Fruit fly (Drosophila melanogaster) whole organism, embryonic: ENCODE results near the gene ND-30.
A peak's percentile ranks its signal among the peaks of the same experiment; 100 is the strongest.

Experiments used
- Aef1 ChIP-seq: fragments of 200-800 bp; sonication (Bioruptor generic); IDR thresholded peaks from 3 replicates; pipeline ENCODE4 v1.3.6; 2022; ENCODE audit warnings: missing biosample characterization, missing genetic modification characterization
- B-H2 ChIP-seq: fragments of 200-800 bp; sonication (Bioruptor generic); optimal IDR thresholded peaks from 2 replicates; lab custom pipeline; 2018; ENCODE audit warnings: missing biosample characterization, mild to moderate bottlenecking, missing genetic modification characterization
- Bgb ChIP-seq: fragments of 200-800 bp; sonication (Bioruptor generic); IDR thresholded peaks from 2 replicates; pipeline ENCODE4 v1.3.6; 2022; ENCODE audit warnings: missing biosample characterization, missing genetic modification characterization; ENCODE audit not compliant: partially characterized antibody
- CG10267 ChIP-seq: fragments of 200-800 bp; sonication (Bioruptor generic); optimal IDR thresholded peaks from 2 replicates; lab custom pipeline; 2018; ENCODE audit warnings: missing biosample characterization, mild to moderate bottlenecking, missing genetic modification characterization, moderate library complexity
- CG10321 ChIP-seq: fragments of 200-800 bp; sonication (Bioruptor generic); IDR thresholded peaks from 2 replicates; pipeline ENCODE4 v1.3.6; 2022; ENCODE audit warnings: missing biosample characterization, missing genetic modification characterization
- CG1233 ChIP-seq: fragments of 200-800 bp; sonication (Bioruptor generic); optimal IDR thresholded peaks from 4 replicates; lab custom pipeline; 2018; ENCODE audit warnings: missing biosample characterization, mild to moderate bottlenecking, missing genetic modification characterization
- CG12659 ChIP-seq: fragments of 200-800 bp; sonication (Bioruptor generic); optimal IDR thresholded peaks from 3 replicates; lab custom pipeline; 2017; ENCODE audit warnings: mild to moderate bottlenecking, missing biosample characterization, missing genetic modification reagents, missing genetic modification characterization
- CG12769 ChIP-seq: fragments of 200-800 bp; sonication (Bioruptor generic); optimal IDR thresholded peaks from 2 replicates; lab custom pipeline; 2019; ENCODE audit warnings: missing biosample characterization, mild to moderate bottlenecking, missing genetic modification characterization, moderate library complexity
- CG12942 ChIP-seq: fragments of 200-800 bp; sonication (Bioruptor generic); optimal IDR thresholded peaks from 3 replicates; lab custom pipeline; 2016; ENCODE audit warnings: missing biosample characterization, missing genetic modification characterization
- CG16863 ChIP-seq: fragments of 200-800 bp; sonication (Bioruptor generic); optimal IDR thresholded peaks from 3 replicates; lab custom pipeline; 2016; ENCODE audit warnings: missing biosample characterization, missing genetic modification characterization
- CG17385 ChIP-seq: fragments of 200-800 bp; sonication (Bioruptor generic); optimal IDR thresholded peaks from 3 replicates; lab custom pipeline; 2018; ENCODE audit warnings: missing biosample characterization, mild to moderate bottlenecking, missing genetic modification characterization
- CG1832 ChIP-seq: fragments of 200-800 bp; sonication (Bioruptor generic); optimal IDR thresholded peaks from 2 replicates; lab custom pipeline; 2017; ENCODE audit warnings: missing biosample characterization, mild to moderate bottlenecking, missing genetic modification characterization, inconsistent platforms
- CG18619 ChIP-seq: fragments of 200-800 bp; sonication (Bioruptor generic); optimal IDR thresholded peaks from 3 replicates; lab custom pipeline; 2017; ENCODE audit warnings: missing biosample characterization, mild to moderate bottlenecking, missing genetic modification characterization
- CG2116 ChIP-seq: fragments of 200-800 bp; sonication (Bioruptor generic); optimal IDR thresholded peaks from 3 replicates; lab custom pipeline; 2018; ENCODE audit warnings: missing biosample characterization, mild to moderate bottlenecking, missing genetic modification characterization
- CG2120 ChIP-seq: fragments of 200-800 bp; sonication (Bioruptor generic); optimal IDR thresholded peaks from 3 replicates; lab custom pipeline; 2016; ENCODE audit warnings: missing biosample characterization, missing genetic modification characterization
- CG2202 ChIP-seq: fragments of 200-800 bp; sonication (Bioruptor generic); optimal IDR thresholded peaks from 2 replicates; lab custom pipeline; 2018; ENCODE audit warnings: missing biosample characterization, mild to moderate bottlenecking, missing genetic modification characterization
- CG31365 ChIP-seq: fragments of 200-800 bp; sonication (Bioruptor generic); optimal IDR thresholded peaks from 2 replicates; lab custom pipeline; 2018; ENCODE audit warnings: missing biosample characterization, mild to moderate bottlenecking, missing genetic modification characterization
- CG31388 ChIP-seq: fragments of 200-800 bp; sonication (Bioruptor generic); optimal IDR thresholded peaks from 2 replicates; lab custom pipeline; 2016; ENCODE audit warnings: missing biosample characterization, missing genetic modification characterization
- CG3838 ChIP-seq: fragments of 200-800 bp; sonication (Bioruptor generic); optimal IDR thresholded peaks from 3 replicates; lab custom pipeline; 2016; ENCODE audit warnings: missing biosample characterization, missing genetic modification characterization
- CG3995 ChIP-seq: fragments of 200-800 bp; sonication (Bioruptor generic); optimal IDR thresholded peaks from 3 replicates; lab custom pipeline; 2016; ENCODE audit warnings: missing biosample characterization, missing genetic modification characterization
- CG6254 ChIP-seq: fragments of 200-800 bp; sonication (Bioruptor generic); optimal IDR thresholded peaks from 3 replicates; lab custom pipeline; 2017; ENCODE audit warnings: mild to moderate bottlenecking, missing biosample characterization, missing genetic modification reagents, missing genetic modification characterization
- CG7786 ChIP-seq: fragments of 200-800 bp; sonication (Bioruptor generic); optimal IDR thresholded peaks from 2 replicates; lab custom pipeline; 2016; ENCODE audit warnings: missing biosample characterization, missing genetic modification characterization
- CG8359 ChIP-seq: fragments of 200-800 bp; sonication (Bioruptor generic); optimal IDR thresholded peaks from 2 replicates; lab custom pipeline; 2017; ENCODE audit warnings: missing biosample characterization, mild to moderate bottlenecking, missing genetic modification characterization, borderline replicate concordance
- CG9876 ChIP-seq: fragments of 200-800 bp; sonication (Bioruptor generic); optimal IDR thresholded peaks from 2 replicates; lab custom pipeline; 2016; ENCODE audit warnings: missing biosample characterization, missing genetic modification characterization
- Chrac-16 ChIP-seq: fragments of 200-800 bp; sonication (Bioruptor generic); optimal IDR thresholded peaks from 3 replicates; lab custom pipeline; 2016; ENCODE audit warnings: missing biosample characterization, missing genetic modification characterization
- Elba2 ChIP-seq: fragments of 200-800 bp; sonication (Bioruptor generic); optimal IDR thresholded peaks from 3 replicates; lab custom pipeline; 2016; ENCODE audit warnings: missing biosample characterization, missing genetic modification characterization
- Ets65A ChIP-seq: fragments of 200-800 bp; sonication (Bioruptor generic); peaks from one replicate; lab custom pipeline; 2016; ENCODE audit warnings: missing biosample characterization, missing genetic modification characterization
- Gug ChIP-seq: fragments of 200-800 bp; sonication (Bioruptor generic); IDR thresholded peaks from 4 replicates; pipeline ENCODE4 v1.3.6; 2022; ENCODE audit warnings: missing biosample characterization, missing genetic modification characterization
- HmgZ ChIP-seq: fragments of 200-800 bp; sonication (Bioruptor generic); optimal IDR thresholded peaks from 2 replicates; lab custom pipeline; 2018; ENCODE audit warnings: missing biosample characterization, mild to moderate bottlenecking, missing genetic modification characterization
- Hr39 ChIP-seq: fragments of >200 bp; optimal IDR thresholded peaks from 2 replicates; lab custom pipeline; 2017
- Ssrp ChIP-seq: fragments of 200-800 bp; sonication (Bioruptor generic); optimal IDR thresholded peaks from 2 replicates; lab custom pipeline; 2018; ENCODE audit warnings: missing biosample characterization, mild to moderate bottlenecking, missing genetic modification characterization, moderate library complexity
- Stat92E ChIP-seq, 3 experiments: fragments of >200 bp in 2 of 3; fragments of 200-800 bp in 1 of 3; sonication (Bioruptor generic) in 1 of 3; optimal IDR thresholded peaks; 2 replicates each; lab custom pipeline; 2017 to 2019; ENCODE audit warnings: missing biosample characterization in 3 of 3, missing genetic modification characterization in 3 of 3, mild to moderate bottlenecking in 1 of 3, moderate library complexity in 1 of 3
- Xbp1 ChIP-seq: fragments of 200-800 bp; sonication (Bioruptor generic); optimal IDR thresholded peaks from 3 replicates; lab custom pipeline; 2016; ENCODE audit warnings: missing biosample characterization, mild to moderate bottlenecking, missing genetic modification characterization
- ac ChIP-seq: fragments of 200-800 bp; sonication (Bioruptor generic); optimal IDR thresholded peaks from 3 replicates; lab custom pipeline; 2017; ENCODE audit warnings: missing biosample characterization, mild to moderate bottlenecking, missing genetic modification characterization
- bab2 ChIP-seq: fragments of 200-800 bp; sonication (Bioruptor generic); optimal IDR thresholded peaks from 2 replicates; lab custom pipeline; 2016; ENCODE audit warnings: missing biosample characterization, missing genetic modification characterization
- cg ChIP-seq: fragments of 200-800 bp; sonication (Bioruptor generic); optimal IDR thresholded peaks from 3 replicates; lab custom pipeline; 2019; ENCODE audit warnings: missing biosample characterization, mild to moderate bottlenecking, missing genetic modification characterization, moderate library complexity
- chm ChIP-seq: fragments of 200-800 bp; sonication (Bioruptor generic); IDR thresholded peaks from 2 replicates; pipeline ENCODE4 v1.3.6; 2022; ENCODE audit warnings: missing biosample characterization, missing genetic modification characterization
- gcm ChIP-seq: fragments of 200-800 bp; sonication (Bioruptor generic); optimal IDR thresholded peaks from 2 replicates; lab custom pipeline; 2019; ENCODE audit warnings: missing biosample characterization, mild to moderate bottlenecking, missing genetic modification characterization, moderate library complexity
- ind ChIP-seq: fragments of 200-800 bp; sonication (Bioruptor generic); optimal IDR thresholded peaks from 3 replicates; lab custom pipeline; 2016; ENCODE audit warnings: missing biosample characterization, missing genetic modification characterization
- insv ChIP-seq, 2 experiments: fragments of 200-800 bp; sonication (Bioruptor generic); optimal IDR thresholded peaks; 3 replicates each; lab custom pipeline; 2016 to 2018; ENCODE audit warnings: missing biosample characterization in 2 of 2, missing genetic modification characterization in 2 of 2
- inv ChIP-seq: fragments of 200-800 bp; sonication (Bioruptor generic); IDR thresholded peaks from 2 replicates; pipeline ENCODE4 v1.3.6; 2022; ENCODE audit warnings: missing biosample characterization, missing genetic modification characterization; ENCODE audit not compliant: partially characterized antibody
- pros ChIP-seq: fragments of 200-800 bp; sonication (Bioruptor generic); optimal IDR thresholded peaks from 3 replicates; lab custom pipeline; 2019; ENCODE audit warnings: missing biosample characterization, mild to moderate bottlenecking, missing genetic modification characterization, moderate library complexity
- row ChIP-seq: fragments of 200-800 bp; sonication (Bioruptor generic); IDR thresholded peaks from 3 replicates; pipeline ENCODE4 v1.3.6; 2022; ENCODE audit warnings: missing biosample characterization, missing genetic modification characterization
- run ChIP-seq: fragments of 200-800 bp; sonication (Bioruptor generic); optimal IDR thresholded peaks from 3 replicates; lab custom pipeline; 2018; ENCODE audit warnings: missing biosample characterization, mild to moderate bottlenecking, missing genetic modification characterization
- scrt ChIP-seq: fragments of 200-800 bp; sonication (Bioruptor generic); optimal IDR thresholded peaks from 2 replicates; lab custom pipeline; 2018; ENCODE audit warnings: missing biosample characterization, mild to moderate bottlenecking, missing genetic modification characterization, moderate library complexity
- sim ChIP-seq: fragments of 200-800 bp; sonication (Bioruptor generic); IDR thresholded peaks from 2 replicates; pipeline ENCODE4 v1.3.6; 2022; ENCODE audit warnings: missing biosample characterization, missing genetic modification characterization
- tll ChIP-seq, 2 experiments: fragments of 200-800 bp in 1 of 2; fragments of >200 bp in 1 of 2; sonication (Bioruptor generic) in 1 of 2; optimal IDR thresholded peaks; 2 replicates each; lab custom pipeline; 2017 to 2019; ENCODE audit warnings: missing biosample characterization in 2 of 2, missing genetic modification characterization in 2 of 2, mild to moderate bottlenecking in 1 of 2, moderate library complexity in 1 of 2
- unpg ChIP-seq: fragments of 200-800 bp; sonication (Bioruptor generic); optimal IDR thresholded peaks from 3 replicates; lab custom pipeline; 2018; ENCODE audit warnings: missing biosample characterization, mild to moderate bottlenecking, missing genetic modification characterization, moderate library complexity
- vnd ChIP-seq: fragments of 200-800 bp; sonication (Bioruptor generic); IDR thresholded peaks from 3 replicates; pipeline ENCODE4 v1.3.6; 2022; ENCODE audit warnings: missing biosample characterization, missing genetic modification characterization; ENCODE audit not compliant: partially characterized antibody
- vvl ChIP-seq: fragments of 200-800 bp; sonication (Bioruptor generic); IDR thresholded peaks from 2 replicates; pipeline ENCODE4 v1.3.6; 2022; ENCODE audit warnings: missing biosample characterization, missing genetic modification characterization
- zen ChIP-seq: fragments of 200-800 bp; sonication (Bioruptor generic); optimal IDR thresholded peaks from 3 replicates; lab custom pipeline; 2018; ENCODE audit warnings: missing biosample characterization, mild to moderate bottlenecking, missing genetic modification characterization, moderate library complexity

ND-30 gene

DNA sequence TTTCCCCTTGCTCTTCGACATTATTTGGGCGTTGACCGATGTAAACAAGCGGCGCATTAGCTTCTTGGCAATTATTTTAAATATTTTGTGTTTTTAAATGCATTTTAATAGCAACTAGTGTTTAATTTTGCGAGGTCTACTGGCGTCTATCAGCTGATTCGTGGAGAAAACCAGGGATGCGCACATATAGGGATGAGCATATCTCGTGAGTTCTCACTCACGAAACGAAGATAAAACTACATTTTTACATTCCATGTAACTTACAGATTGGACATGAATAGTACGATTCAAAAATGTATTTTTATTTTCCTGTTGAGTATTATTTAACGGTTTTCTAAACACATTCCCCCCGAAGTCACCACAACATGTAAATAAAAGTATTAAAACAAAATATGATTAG is 38.1 kb upstream of the ND-30 start, which contains the start of gene CG14966 (continued):
- TF ChIP-seq CG31388 (GFP tag; lab: Kevin White, UChicago) (no peak), Hr39 (lab: Kevin White, UChicago) (no peak), sim (no peak), ind (peak; percentile 19), Gug (GFP tag; lab: Robert Waterston, UW) (peak; percentile 5; the same call in 1 of the 4 replicates), run (tag; lab: Kevin White, UChicago) (no peak), Aef1 (GFP tag; lab: Robert Waterston, UW) (no peak), B-H2 (GFP tag; lab: Kevin White, UChicago) (peak; percentile 20), CG31365 (no peak), Stat92E (GFP tag; optimal IDR thresholded peaks at IDR 0.05; lab: Kevin White, UChicago) (peak in 1 of 3 experiments; percentile 80), insv (GFP tag; optimal IDR thresholded peaks at IDR 0.05; lab: Kevin White, UChicago) (no peak), CG1233 (no peak), row (peak; percentile 85), gcm (GFP tag; lab: Kevin White, UChicago) (no peak), zen (no peak), CG2116 (GFP tag; lab: Kevin White, UChicago) (peak; percentile 43), tll (GFP tag; optimal IDR thresholded peaks at IDR 0.05; lab: Kevin White, UChicago) (no peak), inv (peak; percentile 78), CG3838 (GFP tag; lab: Kevin White, UChicago) (no peak), pros (GFP tag; lab: Kevin White, UChicago) (no peak), CG6254 (no peak), CG2120 (GFP tag; lab: Kevin White, UChicago) (peak; percentile 66), CG12769 (tag; lab: Kevin White, UChicago) (peak; percentile 44), CG1832 (no peak), CG3995 (GFP tag; lab: Kevin White, UChicago) (peak; percentile 15), CG8359 (GFP tag; lab: Kevin White, UChicago) (no peak), CG12942 (GFP tag; lab: Kevin White, UChicago) (no peak), CG12659 (GFP tag; lab: Kevin White, UChicago) (peak; percentile 62), Bgb (GFP tag; lab: Robert Waterston, UW) (peak; percentile 96), Chrac-16 (peak; percentile 4), ac (no peak), CG2202 (tag; lab: Kevin White, UChicago) (no peak), Elba2 (no peak), cg (GFP tag; lab: Kevin White, UChicago) (no peak), Ets65A (GFP tag; lab: Kevin White, UChicago) (peak; percentile 27), Ssrp (tag; lab: Kevin White, UChicago) (no peak), vvl (GFP tag; lab: Robert Waterston, UW) (peak; percentile 40; the same call in 1 of the 2 replicates), vnd (GFP tag; lab: Robert Waterston, UW) (peak; percentile 75), CG10321 (GFP tag; lab: Robert Waterston, UW) (no peak), CG7786 (GFP tag; lab: Kevin White, UChicago) (peak; percentile 0), chm (GFP tag; lab: Robert Waterston, UW) (peak; percentile 30; the same call in 1 of the 2 replicates), CG9876 (GFP tag; lab: Kevin White, UChicago) (no peak), CG17385 (no peak), unpg (GFP tag; lab: Kevin White, UChicago) (peak; percentile 4), bab2 (peak; percentile 10), CG16863 (GFP tag; lab: Kevin White, UChicago) (no peak), HmgZ (tag; lab: Kevin White, UChicago) (peak; percentile 69), Xbp1 (GFP tag; lab: Kevin White, UChicago) (peak; percentile 52), CG18619 (GFP tag; lab: Kevin White, UChicago) (no peak), scrt (GFP tag; lab: Kevin White, UChicago) (peak; percentile 96), CG10267 (peak; percentile 68)
